Comparison of ENCODE assay signal across 2 fruit fly cellular contexts in genomic region chr3R:7086377-7087200, dm6.
A peak's percentile ranks its signal among the peaks of the same experiment; 100 is the strongest.
TF ChIP-seq lines count a peak whose summit lies in the region.

alphaTub84B (plus strand) TSS chr3R:7086599.

TF ChIP-seq in whole organism, embryonic, 481 proteins besides CTCF, POLR2A, EP300 and RAD21 (continued from another document and continues in another):
- TF ChIP-seq Hr78 (GFP tag; optimal IDR thresholded peaks at IDR 0.05; lab: Kevin White, UChicago) (no peak), CG13894 (tag; optimal IDR thresholded peaks at IDR 0.05; lab: Kevin White, UChicago) (peak; percentile 84), peb (GFP tag; IDR thresholded peaks at IDR 0.05; lab: Robert Waterston, UW) (no peak), cg (GFP tag; optimal IDR thresholded peaks at IDR 0.05; lab: Kevin White, UChicago) (no peak), chn (GFP tag; optimal IDR thresholded peaks at IDR 0.05; lab: Kevin White, UChicago) (peak; percentile 48), Dfd (GFP tag; optimal IDR thresholded peaks at IDR 0.05; lab: Kevin White, UChicago) (no peak), ac (GFP tag; optimal IDR thresholded peaks at IDR 0.05; lab: Kevin White, UChicago) (peak; percentile 72), CG9215 (GFP tag; IDR thresholded peaks at IDR 0.05; lab: Robert Waterston, UW) (peak; percentile 32; the same call in 1 of the 2 replicates), fd3F (GFP tag; optimal IDR thresholded peaks at IDR 0.05; lab: Kevin White, UChicago) (no peak), CG13296 (GFP tag; optimal IDR thresholded peaks at IDR 0.05; lab: Kevin White, UChicago) (peak; percentile 64), cas (GFP tag; IDR thresholded peaks at IDR 0.05; lab: Robert Waterston, UW) (peak; percentile 63), ab (GFP tag; optimal IDR thresholded peaks at IDR 0.05; lab: Kevin White, UChicago) (no peak), CG8478 (optimal IDR thresholded peaks at IDR 0.05; lab: Kevin White, UChicago) (no peak), CG15011 (GFP tag; optimal IDR thresholded peaks at IDR 0.05; lab: Kevin White, UChicago) (peak; percentile 18), fru (optimal IDR thresholded peaks at IDR 0.05; lab: Kevin White, UChicago) (no peak), CG14050 (GFP tag; IDR thresholded peaks at IDR 0.05; lab: Robert Waterston, UW) (peak; percentile 25; the same call in 1 of the 3 replicates), zfh1 (GFP tag; IDR thresholded peaks at IDR 0.05; lab: Robert Waterston, UW) (peak; percentile 78), CG8924 (tag; optimal IDR thresholded peaks at IDR 0.05; lab: Kevin White, UChicago) (peak; percentile 67), Hr51 (GFP tag; optimal IDR thresholded peaks at IDR 0.05; lab: Kevin White, UChicago) (peak; percentile 20 to 83), Jarid2 (GFP tag; optimal IDR thresholded peaks at IDR 0.05; lab: Kevin White, UChicago) (peak; percentile 89), CG7745 (tag; optimal IDR thresholded peaks at IDR 0.05; lab: Kevin White, UChicago) (no peak), CG17568 (GFP tag; optimal IDR thresholded peaks at IDR 0.05; lab: Kevin White, UChicago) (peak; percentile 48), CG13624 (GFP tag; optimal IDR thresholded peaks at IDR 0.05; lab: Kevin White, UChicago) (peak; percentile 87), exex (tag; optimal IDR thresholded peaks at IDR 0.05; lab: Kevin White, UChicago) (no peak), CoRest (tag; optimal IDR thresholded peaks at IDR 0.05; lab: Kevin White, UChicago) (peak; percentile 23), ranshi (GFP tag; IDR thresholded peaks at IDR 0.05; lab: Robert Waterston, UW) (peak; percentile 44; the same call in 1 of the 2 replicates), gcm (GFP tag; optimal IDR thresholded peaks at IDR 0.05; lab: Kevin White, UChicago) (peak; percentile 52), tio (GFP tag; optimal IDR thresholded peaks at IDR 0.05; lab: Kevin White, UChicago) (no peak), Six4 (GFP tag; optimal IDR thresholded peaks at IDR 0.05; lab: Kevin White, UChicago) (peak; percentile 6), CG15269 (tag; optimal IDR thresholded peaks at IDR 0.05; lab: Kevin White, UChicago) (peak; percentile 75), CrebB (tag; optimal IDR thresholded peaks at IDR 0.05; lab: Kevin White, UChicago) (peak; percentile 81), NfI (GFP tag; optimal IDR thresholded peaks at IDR 0.05; lab: Kevin White, UChicago) (peak; percentile 49), Stat92E (GFP tag; optimal IDR thresholded peaks at IDR 0.05; lab: Kevin White, UChicago) (peak in 1 of 3 experiments; percentile 96), Gug (GFP tag; IDR thresholded peaks at IDR 0.05; lab: Robert Waterston, UW) (peak; percentile 73; the same call in 3 of the 4 replicates), CG7271 (tag; optimal IDR thresholded peaks at IDR 0.05; lab: Kevin White, UChicago) (peak; percentile 35), sens (GFP tag; lab: Kevin White, UChicago) (peak; percentile 96), Mad (GFP tag; optimal IDR thresholded peaks at IDR 0.05; lab: Kevin White, UChicago) (peak; percentile 66), bowl (GFP tag; IDR thresholded peaks at IDR 0.05; lab: Robert Waterston, UW) (peak; percentile 74; the same call in 1 of the 2 replicates), ttk (GFP tag; IDR thresholded peaks at IDR 0.05; lab: Robert Waterston, UW) (peak; percentile 13; the same call in 1 of the 2 replicates), gfzf (GFP tag; optimal IDR thresholded peaks at IDR 0.05; lab: Kevin White, UChicago) (peak; percentile 97), Spps (tag; optimal IDR thresholded peaks at IDR 0.05; lab: Kevin White, UChicago) (no peak), CG17802 (tag; optimal IDR thresholded peaks at IDR 0.05; lab: Kevin White, UChicago) (peak; percentile 43), ato (GFP tag; IDR thresholded peaks at IDR 0.05; lab: Robert Waterston, UW; ENCODE audit: partially characterized antibody) (peak; percentile 76), CG17186 (GFP tag; optimal IDR thresholded peaks at IDR 0.05; lab: Kevin White, UChicago) (peak; percentile 62), ken (GFP tag; IDR thresholded peaks at IDR 0.05; lab: Robert Waterston, UW) (peak; percentile 70; the same call in 2 of the 3 replicates), lmd (GFP tag; IDR thresholded peaks at IDR 0.05; lab: Robert Waterston, UW) (peak; percentile 10; the same call in 1 of the 2 replicates), CG11696 (GFP tag; IDR thresholded peaks at IDR 0.05; lab: Robert Waterston, UW) (peak; percentile 28; the same call in 1 of the 2 replicates), wor (GFP tag; IDR thresholded peaks at IDR 0.05; lab: Robert Waterston, UW) (no peak), chinmo (GFP tag; IDR thresholded peaks at IDR 0.05; lab: Robert Waterston, UW; ENCODE audit: partially characterized antibody) (peak; percentile 80; the same call in 2 of the 4 replicates), otp (GFP tag; IDR thresholded peaks at IDR 0.05; lab: Robert Waterston, UW) (peak; percentile 75; the same call in 2 of the 3 replicates), sima (GFP tag; optimal IDR thresholded peaks at IDR 0.05; lab: Kevin White, UChicago) (no peak), CG15696 (tag; optimal IDR thresholded peaks at IDR 0.05; lab: Kevin White, UChicago) (peak; percentile 12), Atf6 (GFP tag; IDR thresholded peaks at IDR 0.05; lab: Robert Waterston, UW) (peak; percentile 63), CG1233 (GFP tag; optimal IDR thresholded peaks at IDR 0.05; lab: Kevin White, UChicago) (peak; percentile 77), chif (GFP tag; optimal IDR thresholded peaks at IDR 0.05; lab: Kevin White, UChicago) (peak; percentile 34 to 41), twi (tag; optimal IDR thresholded peaks at IDR 0.05; lab: Kevin White, UChicago) (no peak), CG5953 (GFP tag; IDR thresholded peaks at IDR 0.05; lab: Robert Waterston, UW) (peak; percentile 48; the same call in 1 of the 2 replicates), CG11398 (GFP tag; optimal IDR thresholded peaks at IDR 0.05; lab: Kevin White, UChicago) (peak; percentile 64), Deaf1 (tag; optimal IDR thresholded peaks at IDR 0.05; lab: Kevin White, UChicago) (peak; percentile 32), GATAe (GFP tag; conservative IDR thresholded peaks at IDR 0.05; lab: Robert Waterston, UW) (no peak), CG7839 (tag; optimal IDR thresholded peaks at IDR 0.05; lab: Kevin White, UChicago) (peak; percentile 56), Med (GFP tag; lab: Kevin White, UChicago) (peak; percentile 98), HHEX (GFP tag; optimal IDR thresholded peaks at IDR 0.05; lab: Kevin White, UChicago) (peak; percentile 74), Rx (GFP tag; IDR thresholded peaks at IDR 0.05; lab: Robert Waterston, UW) (peak; percentile 39), CG2120 (GFP tag; optimal IDR thresholded peaks at IDR 0.05; lab: Kevin White, UChicago) (peak; percentile 61)

TF ChIP-seq in whole organism, prepupa, 60 proteins besides CTCF, POLR2A, EP300 and RAD21 (continued from another document):
- TF ChIP-seq pdm3 (GFP tag; optimal IDR thresholded peaks at IDR 0.05; lab: Kevin White, UChicago): peak; percentile 46
- TF ChIP-seq net (GFP tag; optimal IDR thresholded peaks at IDR 0.05; lab: Kevin White, UChicago): peak; percentile 62
- peak; percentile 54 for TF ChIP-seq CG1621 (tag; optimal IDR thresholded peaks at IDR 0.05; lab: Kevin White, UChicago)
- no peak for TF ChIP-seq Gug (GFP tag; IDR thresholded peaks at IDR 0.05; lab: Robert Waterston, UW)
- TF ChIP-seq ss (GFP tag; optimal IDR thresholded peaks at IDR 0.05; lab: Kevin White, UChicago): peak; percentile 63 to 64
